Fruit fly (Drosophila melanogaster) whole organism, embryonic: ENCODE measurements around the gene VhaAC45RP.

Source experiments
- Ada2b ChIP-seq: fragments of 200-800 bp; sonication (Bioruptor generic); IDR thresholded peaks from 2 replicates; pipeline ENCODE4 v1.3.6; 2022; ENCODE audit warnings: missing biosample characterization, missing genetic modification characterization
- B-H1 ChIP-seq: fragments of 200-800 bp; sonication (Bioruptor generic); IDR thresholded peaks from 3 replicates; pipeline ENCODE4 v1.3.6; 2022; ENCODE audit warnings: missing biosample characterization, missing genetic modification characterization
- Blimp-1 ChIP-seq: fragments of 200-800 bp; sonication (Bioruptor generic); optimal IDR thresholded peaks from 3 replicates; lab custom pipeline; 2018; ENCODE audit warnings: missing biosample characterization, missing genetic modification characterization, mild to moderate bottlenecking, moderate library complexity, missing genetic modification reagents
- CG10147 ChIP-seq: fragments of 200-800 bp; sonication (Bioruptor generic); optimal IDR thresholded peaks from 2 replicates; lab custom pipeline; 2019; ENCODE audit warnings: missing biosample characterization, mild to moderate bottlenecking, missing genetic modification characterization, moderate library complexity
- CG1024 ChIP-seq: fragments of 200-800 bp; sonication (Bioruptor generic); IDR thresholded peaks from 2 replicates; pipeline ENCODE4 v1.3.6; 2022; ENCODE audit warnings: missing biosample characterization, missing genetic modification characterization
- CG10654 ChIP-seq: fragments of 200-800 bp; sonication (Bioruptor generic); optimal IDR thresholded peaks from 2 replicates; lab custom pipeline; 2016; ENCODE audit warnings: missing biosample characterization, missing genetic modification characterization
- CG12769 ChIP-seq: fragments of 200-800 bp; sonication (Bioruptor generic); optimal IDR thresholded peaks from 2 replicates; lab custom pipeline; 2019; ENCODE audit warnings: missing biosample characterization, mild to moderate bottlenecking, missing genetic modification characterization, moderate library complexity
- CG12942 ChIP-seq: fragments of 200-800 bp; sonication (Bioruptor generic); optimal IDR thresholded peaks from 3 replicates; lab custom pipeline; 2016; ENCODE audit warnings: missing biosample characterization, missing genetic modification characterization
- CG13287 ChIP-seq: fragments of 200-800 bp; sonication (Bioruptor generic); IDR thresholded peaks from 2 replicates; pipeline ENCODE4 v1.3.6; 2022; ENCODE audit warnings: missing biosample characterization, missing genetic modification characterization; ENCODE audit not compliant: partially characterized antibody
- CG15073 ChIP-seq: fragments of 200-800 bp; sonication (Bioruptor generic); optimal IDR thresholded peaks from 2 replicates; lab custom pipeline; 2016; ENCODE audit warnings: missing biosample characterization, missing genetic modification characterization
- CG17829 ChIP-seq: fragments of 200-800 bp; optimal IDR thresholded peaks from 2 replicates; lab custom pipeline; 2019; ENCODE audit warnings: missing biosample characterization, mild to moderate bottlenecking, missing genetic modification characterization, moderate library complexity
- CG3995 ChIP-seq: fragments of 200-800 bp; sonication (Bioruptor generic); optimal IDR thresholded peaks from 3 replicates; lab custom pipeline; 2016; ENCODE audit warnings: missing biosample characterization, missing genetic modification characterization
- CG42726 ChIP-seq: fragments of 200-800 bp; sonication (Bioruptor generic); IDR thresholded peaks from 2 replicates; pipeline ENCODE4 v1.3.6; 2022; ENCODE audit warnings: missing biosample characterization, missing genetic modification characterization; ENCODE audit not compliant: partially characterized antibody
- CG4282 ChIP-seq: fragments of 200-800 bp; sonication (Bioruptor generic); optimal IDR thresholded peaks from 2 replicates; lab custom pipeline; 2016; ENCODE audit warnings: missing biosample characterization, missing genetic modification characterization
- CG43689 ChIP-seq: fragments of 200-800 bp; sonication (Bioruptor generic); IDR thresholded peaks from 2 replicates; pipeline ENCODE4 v1.3.6; 2022; ENCODE audit warnings: missing biosample characterization, missing genetic modification characterization
- CG6689 ChIP-seq: fragments of 200-800 bp; sonication (Bioruptor generic); IDR thresholded peaks from 2 replicates; pipeline ENCODE4 v1.3.6; 2022; ENCODE audit warnings: missing biosample characterization, missing genetic modification characterization
- CG7745 ChIP-seq: fragments of 200-800 bp; sonication (Bioruptor generic); optimal IDR thresholded peaks from 2 replicates; lab custom pipeline; 2018; ENCODE audit warnings: missing biosample characterization, mild to moderate bottlenecking, missing genetic modification characterization, moderate library complexity
- CG7928 ChIP-seq: fragments of 200-800 bp; sonication (Bioruptor generic); optimal IDR thresholded peaks from 2 replicates; lab custom pipeline; 2017; ENCODE audit warnings: missing biosample characterization, mild to moderate bottlenecking, missing genetic modification characterization
- CG7963 ChIP-seq: fragments of 200-800 bp; sonication (Bioruptor generic); IDR thresholded peaks from 3 replicates; pipeline ENCODE4 v1.3.6; 2022; ENCODE audit warnings: missing biosample characterization, missing genetic modification characterization; ENCODE audit not compliant: partially characterized antibody
- CG8765 ChIP-seq: fragments of 200-800 bp; sonication (Bioruptor generic); IDR thresholded peaks from 2 replicates; pipeline ENCODE4 v1.3.6; 2022; ENCODE audit warnings: missing biosample characterization, missing genetic modification characterization
- CG9797 ChIP-seq: fragments of 200-800 bp; sonication (Bioruptor generic); optimal IDR thresholded peaks from 3 replicates; lab custom pipeline; 2018; ENCODE audit warnings: missing biosample characterization, mild to moderate bottlenecking, missing genetic modification characterization
- CTCF ChIP-seq: fragments of 200-800 bp; sonication (Bioruptor generic); optimal IDR thresholded peaks from 2 replicates; lab custom pipeline; 2017; ENCODE audit warnings: missing biosample characterization, mild to moderate bottlenecking, missing genetic modification characterization, moderate library complexity
- Dbx ChIP-seq: fragments of 200-800 bp; sonication (Bioruptor generic); IDR thresholded peaks from 3 replicates; pipeline ENCODE4 v1.3.6; 2022; ENCODE audit warnings: missing biosample characterization, missing genetic modification characterization
- Dfd ChIP-seq, 2 experiments: fragments of >200 bp; optimal IDR thresholded peaks; 2 replicates each; lab custom pipeline; 2017; ENCODE audit warnings: missing biosample characterization in 2 of 2, missing genetic modification characterization in 2 of 2
- E2f2 ChIP-seq: fragments of 200-800 bp; sonication (Bioruptor generic); IDR thresholded peaks from 2 replicates; pipeline ENCODE4 v1.3.6; 2022; ENCODE audit warnings: missing biosample characterization, missing genetic modification characterization
- Fer3 ChIP-seq: fragments of 200-800 bp; sonication (Bioruptor generic); optimal IDR thresholded peaks from 2 replicates; lab custom pipeline; 2018; ENCODE audit warnings: missing biosample characterization, mild to moderate bottlenecking, missing genetic modification characterization, moderate library complexity
- Hmr ChIP-seq: fragments of 200-800 bp; sonication (Bioruptor generic); optimal IDR thresholded peaks from 3 replicates; lab custom pipeline; 2017; ENCODE audit warnings: mild to moderate bottlenecking, missing biosample characterization, missing genetic modification reagents, missing genetic modification characterization
- Hsf ChIP-seq: fragments of 200-800 bp; sonication (Bioruptor generic); optimal IDR thresholded peaks from 3 replicates; lab custom pipeline; 2016; ENCODE audit warnings: missing biosample characterization, missing genetic modification characterization
- Opbp ChIP-seq: fragments of 200-800 bp; sonication (Bioruptor generic); IDR thresholded peaks from 3 replicates; pipeline ENCODE4 v1.3.6; 2022; ENCODE audit warnings: missing biosample characterization, missing genetic modification characterization; ENCODE audit not compliant: partially characterized antibody
- Rfx ChIP-seq: fragments of 200-800 bp; sonication (Bioruptor generic); IDR thresholded peaks from 2 replicates; pipeline ENCODE4 v1.3.6; 2022; ENCODE audit warnings: missing biosample characterization, missing genetic modification characterization
- az2 ChIP-seq: fragments of 200-800 bp; sonication (Bioruptor generic); optimal IDR thresholded peaks from 3 replicates; lab custom pipeline; 2016; ENCODE audit warnings: missing biosample characterization, missing genetic modification characterization
- ci ChIP-seq: fragments of 200-800 bp; sonication (Bioruptor generic); IDR thresholded peaks from 3 replicates; pipeline ENCODE4 v1.3.6; 2022; ENCODE audit warnings: missing biosample characterization, missing genetic modification characterization
- esg ChIP-seq: fragments of 200-800 bp; sonication (Bioruptor generic); conservative IDR thresholded peaks from 2 replicates; pipeline ENCODE4 v1.3.6; 2022; ENCODE audit warnings: missing biosample characterization, missing genetic modification characterization
- eyg ChIP-seq: fragments of 200-800 bp; sonication (Bioruptor generic); optimal IDR thresholded peaks from 3 replicates; lab custom pipeline; 2016; ENCODE audit warnings: missing biosample characterization, missing genetic modification characterization
- fd3F ChIP-seq: fragments of 200-800 bp; sonication (Bioruptor generic); optimal IDR thresholded peaks from 2 replicates; lab custom pipeline; 2018; ENCODE audit warnings: missing biosample characterization, mild to moderate bottlenecking, missing genetic modification characterization, moderate library complexity
- ftz-f1 ChIP-seq: fragments of 200-800 bp; sonication (Bioruptor generic); optimal IDR thresholded peaks from 2 replicates; lab custom pipeline; 2016; ENCODE audit warnings: missing biosample characterization, missing genetic modification characterization
- gfzf ChIP-seq: fragments of 200-800 bp; sonication (Bioruptor generic); optimal IDR thresholded peaks from 2 replicates; lab custom pipeline; 2016; ENCODE audit warnings: missing biosample characterization, mild to moderate bottlenecking, missing genetic modification characterization, moderate library complexity
- lilli ChIP-seq: fragments of 200-800 bp; sonication (Bioruptor generic); optimal IDR thresholded peaks from 3 replicates; lab custom pipeline; 2016; ENCODE audit warnings: missing biosample characterization, missing genetic modification characterization
- nerfin-2 ChIP-seq: fragments of 200-800 bp; sonication (Bioruptor generic); IDR thresholded peaks from 2 replicates; pipeline ENCODE4 v1.3.6; 2022; ENCODE audit warnings: missing biosample characterization, missing genetic modification characterization; ENCODE audit not compliant: partially characterized antibody
- org-1 ChIP-seq: fragments of 200-800 bp; sonication (Bioruptor generic); optimal IDR thresholded peaks from 2 replicates; lab custom pipeline; 2017; ENCODE audit warnings: missing biosample characterization, missing genetic modification characterization
- otp ChIP-seq: fragments of 200-800 bp; sonication (Bioruptor generic); IDR thresholded peaks from 3 replicates; pipeline ENCODE4, ENCODE4 v1.3.6; 2022; ENCODE audit warnings: missing biosample characterization, missing genetic modification characterization
- repo ChIP-seq: fragments of 200-800 bp; sonication (Bioruptor generic); optimal IDR thresholded peaks from 2 replicates; lab custom pipeline; 2016; ENCODE audit warnings: missing biosample characterization, missing genetic modification characterization
- row ChIP-seq: fragments of 200-800 bp; sonication (Bioruptor generic); IDR thresholded peaks from 3 replicates; pipeline ENCODE4 v1.3.6; 2022; ENCODE audit warnings: missing biosample characterization, missing genetic modification characterization
- slou ChIP-seq: fragments of 200-800 bp; sonication (Bioruptor generic); optimal IDR thresholded peaks from 3 replicates; lab custom pipeline; 2016; ENCODE audit warnings: missing biosample characterization, missing genetic modification characterization
- sqz ChIP-seq: fragments of 200-800 bp; sonication (Bioruptor generic); optimal IDR thresholded peaks from 3 replicates; lab custom pipeline; 2018; ENCODE audit warnings: missing biosample characterization, mild to moderate bottlenecking, missing genetic modification characterization
- stc ChIP-seq: fragments of 200-800 bp; sonication (Bioruptor generic); IDR thresholded peaks from 2 replicates; pipeline ENCODE4 v1.3.6; 2022; ENCODE audit warnings: missing biosample characterization, missing genetic modification characterization
- tap ChIP-seq: fragments of 200-800 bp; optimal IDR thresholded peaks from 3 replicates; lab custom pipeline; 2019; ENCODE audit warnings: missing biosample characterization, mild to moderate bottlenecking, missing genetic modification characterization, moderate library complexity
- trem ChIP-seq: fragments of 200-800 bp; optimal IDR thresholded peaks from 3 replicates; lab custom pipeline; 2019; ENCODE audit warnings: missing biosample characterization, mild to moderate bottlenecking, missing genetic modification characterization, moderate library complexity
- wdn ChIP-seq: fragments of 200-800 bp; sonication (Bioruptor generic); IDR thresholded peaks from 2 replicates; pipeline ENCODE4 v1.3.6; 2022; ENCODE audit warnings: missing biosample characterization, missing genetic modification characterization
- zfh2 ChIP-seq: fragments of 200-800 bp; sonication (Bioruptor generic); optimal IDR thresholded peaks from 2 replicates; lab custom pipeline; 2016; ENCODE audit warnings: missing biosample characterization, missing genetic modification characterization

The VhaAC45RP gene

dm6 chr3R:30203104-30203986, 37.1 kb upstream of the VhaAC45RP start (continued):
- TF ChIP-seq CG4282 (GFP tag; lab: Kevin White, UChicago) = peak; percentile 82
- TF ChIP-seq trem (tag; lab: Kevin White, UChicago) = peak; percentile 92
- TF ChIP-seq tap (tag; lab: Kevin White, UChicago) = peak; percentile 95
- TF ChIP-seq gfzf (GFP tag; lab: Kevin White, UChicago) = peak; percentile 25
- TF ChIP-seq CG42726 (GFP tag; lab: Robert Waterston, UW) = no peak
- peak; percentile 98 for TF ChIP-seq CG10654 (GFP tag; lab: Kevin White, UChicago)
- TF ChIP-seq stc (GFP tag; lab: Robert Waterston, UW) = peak; percentile 92
- peak; percentile 95 for TF ChIP-seq CG6689 (GFP tag; lab: Robert Waterston, UW)
- no peak for TF ChIP-seq nerfin-2 (GFP tag; lab: Robert Waterston, UW)
- peak; percentile 96 for TF ChIP-seq Hmr
- TF ChIP-seq CG7963 = no peak
- peak; percentile 77 for TF ChIP-seq CG7928
- peak; percentile 80 for TF ChIP-seq ci (GFP tag; lab: Robert Waterston, UW)
- TF ChIP-seq CG7745 (tag; lab: Kevin White, UChicago) = no peak
- peak; percentile 97 for TF ChIP-seq eyg
- peak; percentile 95 for TF ChIP-seq Rfx
- TF ChIP-seq Dfd (GFP tag; optimal IDR thresholded peaks at IDR 0.05; lab: Kevin White, UChicago) = no peak
- TF ChIP-seq zfh2 (GFP tag; lab: Kevin White, UChicago) = peak; percentile 96
- peak; percentile 92 for TF ChIP-seq CG43689 (GFP tag; lab: Robert Waterston, UW)
- peak; percentile 91 for TF ChIP-seq CG17829 (tag; lab: Kevin White, UChicago)
- peak; percentile 78 for TF ChIP-seq CG3995
- peak; percentile 97 for TF ChIP-seq esg (GFP tag; lab: Robert Waterston, UW)
- peak; percentile 60 for TF ChIP-seq CTCF (GFP tag; lab: Kevin White, UChicago)
- peak; percentile 99 for TF ChIP-seq row (GFP tag; lab: Robert Waterston, UW)
- TF ChIP-seq sqz = peak; percentile 73
- TF ChIP-seq Opbp (GFP tag; lab: Robert Waterston, UW) = no peak
- TF ChIP-seq CG10147 (GFP tag; lab: Kevin White, UChicago) = peak; percentile 97
- TF ChIP-seq lilli = peak; percentile 96
- peak; percentile 66; the same call in 1 of the 2 replicates for TF ChIP-seq CG8765
- peak; percentile 67 for TF ChIP-seq E2f2 (GFP tag; lab: Robert Waterston, UW)
- peak; percentile 96 for TF ChIP-seq Blimp-1 (GFP tag; lab: Kevin White, UChicago)
- TF ChIP-seq CG15073 = peak; percentile 44
- TF ChIP-seq ftz-f1 (GFP tag; lab: Kevin White, UChicago) = peak; percentile 92
- peak; percentile 97 for TF ChIP-seq Dbx (GFP tag; lab: Robert Waterston, UW)
- TF ChIP-seq repo (GFP tag; lab: Kevin White, UChicago) = peak; percentile 98
- peak; percentile 91 for TF ChIP-seq slou (GFP tag; lab: Kevin White, UChicago)
- peak; percentile 97 for TF ChIP-seq Ada2b (GFP tag; lab: Robert Waterston, UW)
- peak; percentile 96 for TF ChIP-seq org-1 (GFP tag; lab: Kevin White, UChicago)
- TF ChIP-seq fd3F (GFP tag; lab: Kevin White, UChicago) = peak; percentile 89
- TF ChIP-seq Fer3 (tag; lab: Kevin White, UChicago) = peak; percentile 96
- peak; percentile 54 for TF ChIP-seq CG9797 (GFP tag; lab: Kevin White, UChicago)
- peak; percentile 93 for TF ChIP-seq CG12942 (GFP tag; lab: Kevin White, UChicago)
- TF ChIP-seq az2 = peak; percentile 93
- TF ChIP-seq Hsf (GFP tag; lab: Kevin White, UChicago) = peak; percentile 93
- peak; percentile 95 for TF ChIP-seq CG12769 (tag; lab: Kevin White, UChicago)
- peak; percentile 21; the same call in 1 of the 2 replicates for TF ChIP-seq CG13287 (GFP tag; lab: Robert Waterston, UW)
- peak; percentile 84 for TF ChIP-seq B-H1
- TF ChIP-seq wdn (GFP tag; lab: Robert Waterston, UW) = peak; percentile 84
- TF ChIP-seq otp (GFP tag; lab: Robert Waterston, UW) = peak; percentile 97
- peak; percentile 90 for TF ChIP-seq CG1024
